Fruit fly (Drosophila melanogaster) whole organism, embryonic: ENCODE results near the gene CG31957.

Source experiments
- CG10147 ChIP-seq: fragments of 200-800 bp; sonication (Bioruptor generic); optimal IDR thresholded peaks from 2 replicates; lab custom pipeline; 2019; ENCODE audit warnings: missing biosample characterization, mild to moderate bottlenecking, missing genetic modification characterization, moderate library complexity
- CG10565 ChIP-seq: fragments of 200-800 bp; sonication (Bioruptor generic); optimal IDR thresholded peaks from 3 replicates; lab custom pipeline; 2016; ENCODE audit warnings: missing biosample characterization, mild to moderate bottlenecking, missing genetic modification characterization
- CG11723 ChIP-seq: fragments of 200-800 bp; sonication (Bioruptor generic); optimal IDR thresholded peaks from 2 replicates; lab custom pipeline; 2017; ENCODE audit warnings: missing biosample characterization, mild to moderate bottlenecking, missing genetic modification characterization
- CG12219 ChIP-seq: fragments of 200-800 bp; sonication (Bioruptor generic); optimal IDR thresholded peaks from 3 replicates; lab custom pipeline; 2018; ENCODE audit warnings: missing biosample characterization, mild to moderate bottlenecking, missing genetic modification characterization
- CG1602 ChIP-seq: fragments of 200-800 bp; sonication (Bioruptor generic); optimal IDR thresholded peaks from 3 replicates; lab custom pipeline; 2016; ENCODE audit warnings: missing biosample characterization, missing genetic modification characterization
- CG16815 ChIP-seq: fragments of 200-800 bp; sonication (Bioruptor generic); optimal IDR thresholded peaks from 3 replicates; lab custom pipeline; 2017; ENCODE audit warnings: missing biosample characterization, mild to moderate bottlenecking, missing genetic modification characterization
- CG18262 ChIP-seq: fragments of 200-800 bp; optimal IDR thresholded peaks from 3 replicates; lab custom pipeline; 2019; ENCODE audit warnings: missing biosample characterization, mild to moderate bottlenecking, missing genetic modification characterization, moderate library complexity
- CG18764 ChIP-seq: fragments of 200-800 bp; sonication (Bioruptor generic); optimal IDR thresholded peaks from 3 replicates; lab custom pipeline; 2016; ENCODE audit warnings: missing biosample characterization, missing genetic modification characterization
- CG2678 ChIP-seq: fragments of 200-800 bp; sonication (Bioruptor generic); optimal IDR thresholded peaks from 3 replicates; lab custom pipeline; 2019; ENCODE audit warnings: missing biosample characterization, mild to moderate bottlenecking, missing genetic modification characterization, moderate library complexity
- CG2875 ChIP-seq: fragments of 200-800 bp; sonication (Bioruptor generic); optimal IDR thresholded peaks from 2 replicates; lab custom pipeline; 2017; ENCODE audit warnings: missing biosample characterization, mild to moderate bottlenecking, missing genetic modification characterization, missing genetic modification reagents
- CG31224 ChIP-seq: fragments of 200-800 bp; sonication (Bioruptor generic); IDR thresholded peaks from 2 replicates; pipeline ENCODE4 v1.3.6; 2022; ENCODE audit warnings: missing biosample characterization, missing genetic modification characterization
- CG32532 ChIP-seq: fragments of 200-800 bp; sonication (Bioruptor generic); IDR thresholded peaks from 2 replicates; pipeline ENCODE4 v1.3.6; 2022; ENCODE audit warnings: missing biosample characterization, missing genetic modification characterization
- CG34224 ChIP-seq: fragments of 200-800 bp; sonication (Bioruptor generic); IDR thresholded peaks from 3 replicates; pipeline ENCODE4 v1.3.6; 2022; ENCODE audit warnings: missing biosample characterization, missing genetic modification characterization; ENCODE audit not compliant: partially characterized antibody
- CG4707 ChIP-seq: fragments of 200-800 bp; sonication (Bioruptor generic); optimal IDR thresholded peaks from 2 replicates; lab custom pipeline; 2018; ENCODE audit warnings: missing biosample characterization, mild to moderate bottlenecking, missing genetic modification characterization, moderate library complexity
- CG4854 ChIP-seq: fragments of 200-800 bp; sonication (Bioruptor generic); optimal IDR thresholded peaks from 2 replicates; lab custom pipeline; 2016; ENCODE audit warnings: missing biosample characterization, missing genetic modification characterization, inconsistent platforms
- CG5953 ChIP-seq: fragments of 200-800 bp; sonication (Bioruptor generic); IDR thresholded peaks from 2 replicates; pipeline ENCODE4 v1.3.6; 2022; ENCODE audit warnings: missing biosample characterization, missing genetic modification characterization
- CG6272 ChIP-seq: fragments of 200-800 bp; sonication (Bioruptor generic); IDR thresholded peaks from 2 replicates; pipeline ENCODE4 v1.3.6; 2022; ENCODE audit warnings: missing biosample characterization, missing genetic modification characterization
- CG7357 ChIP-seq: fragments of 200-800 bp; sonication (Bioruptor generic); IDR thresholded peaks from 3 replicates; pipeline ENCODE4 v1.3.6; 2022; ENCODE audit warnings: missing biosample characterization, missing genetic modification characterization
- CG7786 ChIP-seq: fragments of 200-800 bp; sonication (Bioruptor generic); optimal IDR thresholded peaks from 2 replicates; lab custom pipeline; 2016; ENCODE audit warnings: missing biosample characterization, missing genetic modification characterization
- CG9876 ChIP-seq: fragments of 200-800 bp; sonication (Bioruptor generic); optimal IDR thresholded peaks from 2 replicates; lab custom pipeline; 2016; ENCODE audit warnings: missing biosample characterization, missing genetic modification characterization
- Dip2 ChIP-seq: fragments of 200-800 bp; sonication (Bioruptor generic); IDR thresholded peaks from 2 replicates; pipeline ENCODE4 v1.3.6; 2022; ENCODE audit warnings: missing biosample characterization, missing genetic modification characterization
- Dll ChIP-seq: fragments of 200-800 bp; sonication (Bioruptor generic); IDR thresholded peaks from 4 replicates; pipeline ENCODE4 v1.3.6; 2022; ENCODE audit warnings: missing biosample characterization, missing genetic modification characterization; ENCODE audit not compliant: partially characterized antibody
- Elba2 ChIP-seq: fragments of 200-800 bp; sonication (Bioruptor generic); optimal IDR thresholded peaks from 3 replicates; lab custom pipeline; 2016; ENCODE audit warnings: missing biosample characterization, missing genetic modification characterization
- HLH54F ChIP-seq: fragments of 200-800 bp; sonication (Bioruptor generic); optimal IDR thresholded peaks from 3 replicates; lab custom pipeline; 2016; ENCODE audit warnings: missing biosample characterization, missing genetic modification characterization
- Hmx ChIP-seq: fragments of 200-800 bp; sonication (Bioruptor generic); optimal IDR thresholded peaks from 2 replicates; lab custom pipeline; 2016; ENCODE audit warnings: missing biosample characterization, missing genetic modification characterization
- Hr51 ChIP-seq, 2 experiments: fragments of 200-800 bp; sonication (Bioruptor generic); optimal IDR thresholded peaks; 2 replicates in 1 of 2; 3 replicates in 1 of 2; lab custom pipeline; 2016 to 2018; ENCODE audit warnings: missing biosample characterization in 2 of 2, missing genetic modification characterization in 2 of 2, mild to moderate bottlenecking in 1 of 2, moderate library complexity in 1 of 2
- MBD-R2 ChIP-seq: fragments of 200-800 bp; sonication (Bioruptor generic); IDR thresholded peaks from 2 replicates; pipeline ENCODE4 v1.3.6; 2022; ENCODE audit warnings: missing biosample characterization, missing genetic modification characterization
- Oaz ChIP-seq: fragments of 200-800 bp; sonication (Bioruptor generic); IDR thresholded peaks from 2 replicates; pipeline ENCODE4 v1.3.6; 2022; ENCODE audit warnings: missing biosample characterization, missing genetic modification characterization
- Pdp1 ChIP-seq, 2 experiments: fragments of 200-800 bp; sonication (Bioruptor generic); optimal IDR thresholded peaks; 3 replicates each; lab custom pipeline; 2016; ENCODE audit warnings: missing biosample characterization in 2 of 2, missing genetic modification characterization in 2 of 2, mild to moderate bottlenecking in 1 of 2, moderate library complexity in 1 of 2
- Poxn ChIP-seq: fragments of 200-800 bp; sonication (Bioruptor generic); IDR thresholded peaks from 2 replicates; pipeline ENCODE4 v1.3.6; 2022; ENCODE audit warnings: missing biosample characterization, missing genetic modification characterization
- Trl ChIP-seq, 3 experiments: fragments of >200 bp in 2 of 3; fragments of 200-800 bp in 1 of 3; sonication (Bioruptor generic) in 1 of 3; optimal IDR thresholded peaks; 2 replicates in 1 of 3; 3 replicates in 2 of 3; lab custom pipeline; 2016 to 2017; ENCODE audit warnings: missing biosample characterization in 1 of 3, missing genetic modification characterization in 1 of 3
- al ChIP-seq: fragments of 200-800 bp; sonication (Bioruptor generic); IDR thresholded peaks from 2 replicates; pipeline ENCODE4 v1.3.6; 2022; ENCODE audit warnings: missing biosample characterization, missing genetic modification characterization
- bab2 ChIP-seq: fragments of 200-800 bp; sonication (Bioruptor generic); optimal IDR thresholded peaks from 2 replicates; lab custom pipeline; 2016; ENCODE audit warnings: missing biosample characterization, missing genetic modification characterization
- bigmax ChIP-seq: fragments of 200-800 bp; sonication (Bioruptor generic); optimal IDR thresholded peaks from 2 replicates; lab custom pipeline; 2018; ENCODE audit warnings: missing biosample characterization, mild to moderate bottlenecking, missing genetic modification characterization
- cad ChIP-seq: fragments of >200 bp; optimal IDR thresholded peaks from 2 replicates; lab custom pipeline; 2017; ENCODE audit warnings: missing biosample characterization, missing genetic modification characterization
- dimm ChIP-seq: fragments of 200-800 bp; sonication (Bioruptor generic); IDR thresholded peaks from 2 replicates; pipeline ENCODE4 v1.3.6; 2022; ENCODE audit warnings: missing biosample characterization, missing genetic modification characterization
- ems ChIP-seq: fragments of 200-800 bp; sonication (Bioruptor generic); optimal IDR thresholded peaks from 3 replicates; lab custom pipeline; 2016; ENCODE audit warnings: missing biosample characterization, missing genetic modification characterization
- fd64A ChIP-seq: fragments of 200-800 bp; sonication (Bioruptor generic); optimal IDR thresholded peaks from 3 replicates; lab custom pipeline; 2018; ENCODE audit warnings: missing biosample characterization, mild to moderate bottlenecking, missing genetic modification characterization
- gsb-n ChIP-seq: fragments of 200-800 bp; sonication (Bioruptor generic); optimal IDR thresholded peaks from 3 replicates; lab custom pipeline; 2018; ENCODE audit warnings: missing biosample characterization, mild to moderate bottlenecking, missing genetic modification characterization
- kni ChIP-seq: fragments of 200-800 bp; sonication (Bioruptor generic); optimal IDR thresholded peaks from 3 replicates; lab custom pipeline; 2017; ENCODE audit warnings: mild to moderate bottlenecking, missing biosample characterization, missing genetic modification reagents, missing genetic modification characterization
- lab ChIP-seq: fragments of 200-800 bp; sonication (Bioruptor generic); optimal IDR thresholded peaks from 3 replicates; lab custom pipeline; 2017; ENCODE audit warnings: missing biosample characterization, missing genetic modification characterization, mild to moderate bottlenecking, moderate library complexity, missing genetic modification reagents
- pfk ChIP-seq: fragments of 200-800 bp; sonication (Bioruptor generic); optimal IDR thresholded peaks from 2 replicates; lab custom pipeline; 2018; ENCODE audit warnings: missing biosample characterization, mild to moderate bottlenecking, missing genetic modification characterization, moderate library complexity
- pros ChIP-seq: fragments of 200-800 bp; sonication (Bioruptor generic); optimal IDR thresholded peaks from 3 replicates; lab custom pipeline; 2019; ENCODE audit warnings: missing biosample characterization, mild to moderate bottlenecking, missing genetic modification characterization, moderate library complexity
- pzg ChIP-seq: fragments of 200-800 bp; sonication (Bioruptor generic); optimal IDR thresholded peaks from 3 replicates; lab custom pipeline; 2018; ENCODE audit warnings: missing biosample characterization, mild to moderate bottlenecking, missing genetic modification characterization, moderate library complexity
- repo ChIP-seq: fragments of 200-800 bp; sonication (Bioruptor generic); optimal IDR thresholded peaks from 2 replicates; lab custom pipeline; 2016; ENCODE audit warnings: missing biosample characterization, missing genetic modification characterization
- run ChIP-seq: fragments of 200-800 bp; sonication (Bioruptor generic); optimal IDR thresholded peaks from 3 replicates; lab custom pipeline; 2018; ENCODE audit warnings: missing biosample characterization, mild to moderate bottlenecking, missing genetic modification characterization
- sens ChIP-seq: fragments of 200-800 bp; sonication (Bioruptor generic); peaks from one replicate; lab custom pipeline; 2016; ENCODE audit warnings: missing biosample characterization, missing genetic modification characterization
- sima ChIP-seq: fragments of 200-800 bp; sonication (Bioruptor generic); optimal IDR thresholded peaks from 2 replicates; lab custom pipeline; 2016; ENCODE audit warnings: missing biosample characterization, missing genetic modification characterization
- sisA ChIP-seq: fragments of 200-800 bp; sonication (Bioruptor generic); IDR thresholded peaks from 2 replicates; pipeline ENCODE4 v1.3.6; 2022; ENCODE audit warnings: missing biosample characterization, missing genetic modification characterization
- slou ChIP-seq: fragments of 200-800 bp; sonication (Bioruptor generic); optimal IDR thresholded peaks from 3 replicates; lab custom pipeline; 2016; ENCODE audit warnings: missing biosample characterization, missing genetic modification characterization
- vfl ChIP-seq: fragments of 200-800 bp; sonication (Bioruptor generic); optimal IDR thresholded peaks from 2 replicates; lab custom pipeline; 2016; ENCODE audit warnings: missing biosample characterization, missing genetic modification characterization
- z ChIP-seq: fragments of 200-800 bp; sonication (Bioruptor generic); IDR thresholded peaks from 3 replicates; pipeline ENCODE4 v1.3.6; 2022; ENCODE audit warnings: missing biosample characterization, missing genetic modification characterization

CG31957 gene

DNA sequence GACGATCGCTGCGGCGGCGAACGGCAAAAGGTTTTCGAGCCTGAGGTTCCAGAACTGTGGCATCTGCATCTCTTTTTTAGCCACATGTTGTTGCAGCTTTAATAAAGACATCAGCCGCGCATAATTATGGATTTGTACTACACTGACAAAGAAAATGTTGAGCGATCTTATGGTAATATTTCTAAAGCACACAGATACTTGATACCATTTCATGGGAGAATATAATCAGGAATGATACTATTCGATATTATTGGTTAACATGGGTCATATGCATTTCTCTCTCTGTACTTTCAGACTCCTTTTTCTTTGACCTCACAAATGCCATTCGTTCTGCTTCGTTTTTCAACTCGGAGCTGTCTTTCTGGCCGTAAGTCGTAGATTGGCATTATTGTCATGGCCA lies 20.1 kb downstream of the CG31957 start (continued):
- TF ChIP-seq CG9876, result no peak
- TF ChIP-seq CG7786 (GFP tag; lab: Kevin White, UChicago), result no peak
- no peak for TF ChIP-seq pzg (GFP tag; lab: Kevin White, UChicago)
- no peak for TF ChIP-seq CG7357 (GFP tag; lab: Robert Waterston, UW)
- peak; percentile 30 for TF ChIP-seq CG1602 (GFP tag; lab: Kevin White, UChicago)
- no peak for TF ChIP-seq ems (GFP tag; lab: Kevin White, UChicago)
- TF ChIP-seq CG5953, result no peak
- TF ChIP-seq Pdp1 (GFP tag; optimal IDR thresholded peaks at IDR 0.05; lab: Kevin White, UChicago), result peak in 1 of 2 experiments; percentile 25
- TF ChIP-seq sisA, result peak; percentile 53
- TF ChIP-seq Dll (GFP tag; lab: Robert Waterston, UW), result no peak
- no peak for TF ChIP-seq lab (GFP tag; lab: Kevin White, UChicago)
- TF ChIP-seq dimm (GFP tag; lab: Robert Waterston, UW), result no peak
- TF ChIP-seq CG4707 (GFP tag; lab: Kevin White, UChicago), result peak; percentile 25
- TF ChIP-seq cad (GFP tag; lab: Kevin White, UChicago), result no peak
- peak; percentile 30 for TF ChIP-seq CG18764
- no peak for TF ChIP-seq repo (GFP tag; lab: Kevin White, UChicago)
- no peak for TF ChIP-seq z (GFP tag; lab: Robert Waterston, UW)
- TF ChIP-seq Trl (optimal IDR thresholded peaks at IDR 0.05; lab: Kevin White, UChicago), result no peak
- no peak for TF ChIP-seq Trl (GFP tag; optimal IDR thresholded peaks at IDR 0.05; lab: Kevin White, UChicago)
- TF ChIP-seq pros, result no peak
- TF ChIP-seq run, result no peak
- TF ChIP-seq CG34224, result no peak
- no peak for TF ChIP-seq Poxn (GFP tag; lab: Robert Waterston, UW)
- no peak for TF ChIP-seq Hmx (GFP tag; lab: Kevin White, UChicago)
- TF ChIP-seq CG2678 (tag; lab: Kevin White, UChicago), result peak; percentile 49
- no peak for TF ChIP-seq al (GFP tag; lab: Robert Waterston, UW)
- TF ChIP-seq sima (GFP tag; lab: Kevin White, UChicago), result no peak
- TF ChIP-seq CG2875 (GFP tag; lab: Kevin White, UChicago), result peak; percentile 38
- TF ChIP-seq bigmax (GFP tag; lab: Kevin White, UChicago), result no peak
- peak; percentile 26 for TF ChIP-seq CG12219
- TF ChIP-seq fd64A, result no peak
- peak in 1 of 2 experiments; percentile 32 for TF ChIP-seq Hr51 (GFP tag; optimal IDR thresholded peaks at IDR 0.05; lab: Kevin White, UChicago)
- no peak for TF ChIP-seq CG11723 (GFP tag; lab: Kevin White, UChicago)
- no peak for TF ChIP-seq pfk (GFP tag; lab: Kevin White, UChicago)
- no peak for TF ChIP-seq CG6272
- no peak for TF ChIP-seq CG4854 (GFP tag; lab: Kevin White, UChicago)
- TF ChIP-seq CG31224 (GFP tag; lab: Robert Waterston, UW), result no peak
- no peak for TF ChIP-seq Elba2 (GFP tag; lab: Kevin White, UChicago)
- peak; percentile 9 for TF ChIP-seq bab2 (GFP tag; lab: Kevin White, UChicago)
- TF ChIP-seq gsb-n (tag; lab: Kevin White, UChicago), result peak; percentile 87
- TF ChIP-seq CG16815 (GFP tag; lab: Kevin White, UChicago), result peak; percentile 12
- TF ChIP-seq sens (GFP tag; lab: Kevin White, UChicago), result peak; percentile 90
- TF ChIP-seq Dip2, result no peak
- TF ChIP-seq CG10565 (GFP tag; lab: Kevin White, UChicago), result no peak
- no peak for TF ChIP-seq HLH54F (GFP tag; lab: Kevin White, UChicago)
- peak; percentile 69 for TF ChIP-seq CG18262
- no peak for TF ChIP-seq vfl (GFP tag; lab: Kevin White, UChicago)
- no peak for TF ChIP-seq slou (GFP tag; lab: Kevin White, UChicago)
- TF ChIP-seq CG10147 (GFP tag; lab: Kevin White, UChicago), result no peak
- TF ChIP-seq CG32532 (GFP tag; lab: Robert Waterston, UW), result no peak
- TF ChIP-seq Oaz (GFP tag; lab: Robert Waterston, UW), result no peak
- no peak for TF ChIP-seq kni (GFP tag; lab: Kevin White, UChicago)
- TF ChIP-seq MBD-R2 (GFP tag; lab: Robert Waterston, UW), result no peak
